Fruit fly (Drosophila melanogaster) Kc167 (cell line): ENCODE data around the gene CG3345.

ENCODE experiments used
- Myc ChIP-seq: fragments of >200 bp; optimal IDR thresholded peaks from 2 replicates; lab custom pipeline; 2017; ENCODE audit warnings: missing external identifiers
- Sin3A ChIP-seq: fragments of >200 bp; optimal IDR thresholded peaks from 2 replicates; lab custom pipeline; 2018; ENCODE audit warnings: missing external identifiers
- h ChIP-seq: fragments of >200 bp; optimal IDR thresholded peaks from 3 replicates; lab custom pipeline; 2018; ENCODE audit warnings: missing external identifiers
- psq ChIP-seq: fragments of >200 bp; optimal IDR thresholded peaks from 2 replicates; lab custom pipeline; 2017; ENCODE audit warnings: missing external identifiers
- ttk ChIP-seq: sonication (Bioruptor generic); optimal IDR thresholded peaks from 2 replicates; lab custom pipeline; 2017; ENCODE audit warnings: missing external identifiers

DNA sequence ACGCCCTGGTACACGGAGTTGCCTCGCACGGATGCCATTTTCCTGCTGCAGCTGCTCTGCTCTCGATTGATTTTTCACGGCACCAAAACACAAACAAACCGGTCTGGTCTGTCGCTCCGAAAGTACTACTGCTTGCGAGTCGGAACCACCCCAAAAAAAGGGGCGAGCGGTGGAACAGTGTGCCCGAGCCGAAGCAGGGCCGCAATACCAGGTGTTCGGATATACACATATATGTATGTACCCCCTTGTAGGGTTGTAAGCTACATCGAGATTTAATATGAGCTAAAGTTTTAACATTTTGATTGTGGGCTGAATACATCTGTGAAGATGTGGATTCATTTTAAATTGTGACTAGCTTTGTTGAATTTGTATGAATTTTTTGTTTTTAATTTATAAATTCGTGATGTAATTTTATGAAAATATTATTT, 16.7 kb downstream of the CG3345 start:
- TF ChIP-seq psq (lab: Kevin White, UChicago) (no peak), Sin3A (lab: Kevin White, UChicago) (no peak), ttk (lab: Kevin White, UChicago) (no peak), Myc (no peak), h (no peak)
